Worm (Caenorhabditis elegans): ENCODE results near the gene oxy-4.
A peak's percentile ranks its signal among the peaks of the same experiment; 100 is the strongest.

oxy-4 gene

DNA sequence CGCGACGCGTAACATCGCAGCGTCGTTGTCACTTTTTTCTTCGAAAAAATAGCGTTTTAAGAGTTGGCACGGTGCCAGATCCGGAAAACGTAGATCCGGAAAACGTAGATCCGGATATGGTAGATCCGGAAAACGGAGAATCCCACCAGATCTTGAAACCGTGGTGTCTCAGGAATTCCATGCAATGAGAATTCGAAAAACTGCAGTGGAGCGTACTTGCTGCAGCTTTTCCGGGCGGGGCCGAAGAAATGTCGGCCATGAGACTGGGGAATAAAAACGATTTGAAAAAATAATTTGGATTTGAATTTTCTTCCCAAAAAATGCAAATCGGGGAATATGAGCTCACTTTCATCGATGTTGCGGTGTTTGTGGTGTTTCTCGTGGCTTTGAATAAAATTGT is 13.9 kb upstream of the oxy-4 start, which contains the start of gene K10D2.5 (continued):
- TF ChIP-seq lin-15B (tag; optimal IDR thresholded peaks at IDR 0.05): peak; percentile 98
- peak in 1 of 2 experiments; percentile 99 for TF ChIP-seq ztf-11 (tag; optimal IDR thresholded peaks at IDR 0.05)
- peak; percentile 94 for TF ChIP-seq C04F5.9 (tag; optimal IDR thresholded peaks at IDR 0.05)
- TF ChIP-seq nhr-19 (GFP tag; conservative IDR thresholded peaks at IDR 0.05): peak; percentile 95
- peak; percentile 84 for TF ChIP-seq Y116A8C.19 (tag; optimal IDR thresholded peaks at IDR 0.05; ENCODE audit: borderline replicate concordance)
- TF ChIP-seq jun-1 (tag; optimal IDR thresholded peaks at IDR 0.05): peak; percentile 79
- TF ChIP-seq aly-2 (tag; optimal IDR thresholded peaks at IDR 0.05): peak; percentile 65
- peak; percentile 90 for TF ChIP-seq unc-130 (tag; optimal IDR thresholded peaks at IDR 0.05)
- no peak for TF ChIP-seq unc-30 (tag; optimal IDR thresholded peaks at IDR 0.05)
- peak; percentile 71 for TF ChIP-seq lin-39 (tag; optimal IDR thresholded peaks at IDR 0.05)
- peak; percentile 95 for TF ChIP-seq lin-13 (GFP tag; optimal IDR thresholded peaks at IDR 0.05)
- TF ChIP-seq efl-3 (GFP tag; optimal IDR thresholded peaks at IDR 0.05): no peak
- peak; percentile 84 for TF ChIP-seq skn-1 (tag; optimal IDR thresholded peaks at IDR 0.05)
- TF ChIP-seq mab-9 (GFP tag; IDR thresholded peaks at IDR 0.05): peak; percentile 94
- no peak for TF ChIP-seq ces-1 (GFP tag; optimal IDR thresholded peaks at IDR 0.05)
- peak; percentile 50 for TF ChIP-seq ceh-8 (GFP tag; optimal IDR thresholded peaks at IDR 0.05)
- peak; percentile 96 for TF ChIP-seq snu-23 (GFP tag; optimal IDR thresholded peaks at IDR 0.05)
- peak; percentile 95 for TF ChIP-seq ceh-63 (GFP tag; optimal IDR thresholded peaks at IDR 0.05)
- peak; percentile 76 for TF ChIP-seq nhr-237 (tag; optimal IDR thresholded peaks at IDR 0.05)
- TF ChIP-seq sptf-1 (tag; optimal IDR thresholded peaks at IDR 0.05): no peak
- TF ChIP-seq vab-15 (tag; optimal IDR thresholded peaks at IDR 0.05): peak; percentile 97
- TF ChIP-seq swsn-7 (tag; optimal IDR thresholded peaks at IDR 0.05): peak; percentile 92
- no peak for TF ChIP-seq C34B4.2 (tag; optimal IDR thresholded peaks at IDR 0.05)
- TF ChIP-seq F16B12.6 (tag; optimal IDR thresholded peaks at IDR 0.05): peak; percentile 73
- TF ChIP-seq mep-1 (tag; optimal IDR thresholded peaks at IDR 0.05): peak; percentile 94
- peak; percentile 96 for TF ChIP-seq pax-3 (tag; optimal IDR thresholded peaks at IDR 0.05)
- peak; percentile 95 for TF ChIP-seq nhr-85 (tag)
- peak; percentile 94 for TF ChIP-seq lin-14 (GFP tag; optimal IDR thresholded peaks at IDR 0.05)
- peak; percentile 92 to 94 for TF ChIP-seq efl-1 (optimal IDR thresholded peaks at IDR 0.05)
- peak; percentile 87 to 98 for TF ChIP-seq efl-1 (GFP tag; optimal IDR thresholded peaks at IDR 0.05 in 1 of 2)
- peak; percentile 97 for TF ChIP-seq isw-1 (GFP tag; IDR thresholded peaks at IDR 0.05)
- peak; percentile 94 for TF ChIP-seq dsc-1 (tag; optimal IDR thresholded peaks at IDR 0.05)
- no peak for TF ChIP-seq nhr-28 (tag; optimal IDR thresholded peaks at IDR 0.05)
- peak; percentile 84 for TF ChIP-seq snpc-4 (tag; optimal IDR thresholded peaks at IDR 0.05)
- peak; percentile 81 for TF ChIP-seq ceh-88 (GFP tag; IDR thresholded peaks at IDR 0.05)
- TF ChIP-seq blmp-1 (tag; optimal IDR thresholded peaks at IDR 0.05): peak; percentile 77
- peak; percentile 50 for TF ChIP-seq zip-4 (GFP tag; optimal IDR thresholded peaks at IDR 0.05)
- peak; percentile 73 for TF ChIP-seq nhr-11 (tag; optimal IDR thresholded peaks at IDR 0.05)

ce11 chrIII:5171945-5172344 is 13.4 kb upstream of the oxy-4 start, which contains the start of gene prp-19:
Gene prp-19, minus strand, starts transcription at chrIII:5172045.
- TF ChIP-seq nhr-237 (tag; optimal IDR thresholded peaks at IDR 0.05) (no peak), nhr-20 (tag; optimal IDR thresholded peaks at IDR 0.05) (no peak), tbx-2 (tag; optimal IDR thresholded peaks at IDR 0.05) (no peak), hlh-17 (GFP tag; optimal IDR thresholded peaks at IDR 0.05; ENCODE audit: borderline replicate concordance) (no peak), nhr-76 (tag; optimal IDR thresholded peaks at IDR 0.05) (no peak), nhr-77 (tag; optimal IDR thresholded peaks at IDR 0.05) (no peak), C34B4.2 (tag; optimal IDR thresholded peaks at IDR 0.05) (no peak), aha-1 (tag; optimal IDR thresholded peaks at IDR 0.05) (no peak), rnt-1 (tag; optimal IDR thresholded peaks at IDR 0.05) (no peak)
